Fruit fly (Drosophila melanogaster) whole organism, embryonic: ENCODE results near the gene CG7016.

ENCODE experiments used
- Awh ChIP-seq: fragments of 200-800 bp; sonication (Bioruptor generic); IDR thresholded peaks from 2 replicates; pipeline ENCODE4, ENCODE4 v1.3.6; 2022; ENCODE audit warnings: missing biosample characterization, missing genetic modification characterization
- CG10267 ChIP-seq: fragments of 200-800 bp; sonication (Bioruptor generic); optimal IDR thresholded peaks from 2 replicates; lab custom pipeline; 2018; ENCODE audit warnings: missing biosample characterization, mild to moderate bottlenecking, missing genetic modification characterization, moderate library complexity
- CG10565 ChIP-seq: fragments of 200-800 bp; sonication (Bioruptor generic); optimal IDR thresholded peaks from 3 replicates; lab custom pipeline; 2016; ENCODE audit warnings: missing biosample characterization, mild to moderate bottlenecking, missing genetic modification characterization
- CG11398 ChIP-seq: fragments of 200-800 bp; sonication (Bioruptor generic); optimal IDR thresholded peaks from 2 replicates; lab custom pipeline; 2016; ENCODE audit warnings: missing biosample characterization, missing genetic modification characterization
- CG11456 ChIP-seq: fragments of 200-800 bp; sonication (Bioruptor generic); IDR thresholded peaks from 3 replicates; pipeline ENCODE4 v1.3.6; 2022; ENCODE audit warnings: missing biosample characterization, missing genetic modification characterization
- CG11504 ChIP-seq: fragments of 200-800 bp; sonication (Bioruptor generic); optimal IDR thresholded peaks from 3 replicates; lab custom pipeline; 2019; ENCODE audit warnings: missing biosample characterization, mild to moderate bottlenecking, missing genetic modification characterization, moderate library complexity
- CG12071 ChIP-seq: fragments of 200-800 bp; sonication (Bioruptor generic); optimal IDR thresholded peaks from 3 replicates; lab custom pipeline; 2018; ENCODE audit warnings: missing biosample characterization, mild to moderate bottlenecking, missing genetic modification characterization
- CG12155 ChIP-seq: fragments of 200-800 bp; sonication (Bioruptor generic); optimal IDR thresholded peaks from 3 replicates; lab custom pipeline; 2016; ENCODE audit warnings: missing biosample characterization, missing genetic modification characterization
- CG13287 ChIP-seq: fragments of 200-800 bp; sonication (Bioruptor generic); IDR thresholded peaks from 2 replicates; pipeline ENCODE4 v1.3.6; 2022; ENCODE audit warnings: missing biosample characterization, missing genetic modification characterization; ENCODE audit not compliant: partially characterized antibody
- CG14014 ChIP-seq: fragments of 200-800 bp; sonication (Bioruptor generic); IDR thresholded peaks from 2 replicates; pipeline ENCODE4 v1.3.6; 2022; ENCODE audit warnings: missing biosample characterization, missing genetic modification characterization
- CG14860 ChIP-seq: fragments of 200-800 bp; sonication (Bioruptor generic); IDR thresholded peaks from 3 replicates; pipeline ENCODE4 v1.3.6; 2022; ENCODE audit warnings: missing biosample characterization, missing genetic modification characterization; ENCODE audit not compliant: partially characterized antibody
- CG15514 ChIP-seq: fragments of 200-800 bp; sonication (Bioruptor generic); optimal IDR thresholded peaks from 3 replicates; lab custom pipeline; 2017; ENCODE audit warnings: missing biosample characterization, missing genetic modification characterization, mild to moderate bottlenecking, moderate library complexity, missing genetic modification reagents
- CG17186 ChIP-seq: fragments of 200-800 bp; sonication (Bioruptor generic); optimal IDR thresholded peaks from 3 replicates; lab custom pipeline; 2017; ENCODE audit warnings: missing biosample characterization, missing genetic modification reagents, missing genetic modification characterization
- CG17829 ChIP-seq: fragments of 200-800 bp; optimal IDR thresholded peaks from 2 replicates; lab custom pipeline; 2019; ENCODE audit warnings: missing biosample characterization, mild to moderate bottlenecking, missing genetic modification characterization, moderate library complexity
- CG2202 ChIP-seq: fragments of 200-800 bp; sonication (Bioruptor generic); optimal IDR thresholded peaks from 2 replicates; lab custom pipeline; 2018; ENCODE audit warnings: missing biosample characterization, mild to moderate bottlenecking, missing genetic modification characterization
- CG32532 ChIP-seq: fragments of 200-800 bp; sonication (Bioruptor generic); IDR thresholded peaks from 2 replicates; pipeline ENCODE4 v1.3.6; 2022; ENCODE audit warnings: missing biosample characterization, missing genetic modification characterization
- CG3847 ChIP-seq: fragments of 200-800 bp; sonication (Bioruptor generic); IDR thresholded peaks from 2 replicates; pipeline ENCODE4 v1.3.6; 2022; ENCODE audit warnings: missing biosample characterization, missing genetic modification characterization
- CG4707 ChIP-seq: fragments of 200-800 bp; sonication (Bioruptor generic); optimal IDR thresholded peaks from 2 replicates; lab custom pipeline; 2018; ENCODE audit warnings: missing biosample characterization, mild to moderate bottlenecking, missing genetic modification characterization, moderate library complexity
- CG9437 ChIP-seq: fragments of 200-800 bp; sonication (Bioruptor generic); optimal IDR thresholded peaks from 2 replicates; lab custom pipeline; 2018; ENCODE audit warnings: missing biosample characterization, mild to moderate bottlenecking, missing genetic modification characterization
- CkIIα-i1 ChIP-seq: fragments of 200-800 bp; sonication (Bioruptor generic); IDR thresholded peaks from 2 replicates; pipeline ENCODE4 v1.3.6; 2022; ENCODE audit warnings: missing biosample characterization, missing genetic modification characterization
- ERR ChIP-seq: fragments of 200-800 bp; sonication (Bioruptor generic); optimal IDR thresholded peaks from 2 replicates; lab custom pipeline; 2016; ENCODE audit warnings: missing biosample characterization, missing genetic modification characterization
- Hmx ChIP-seq: fragments of 200-800 bp; sonication (Bioruptor generic); optimal IDR thresholded peaks from 2 replicates; lab custom pipeline; 2016; ENCODE audit warnings: missing biosample characterization, missing genetic modification characterization
- Hr3 ChIP-seq: fragments of 200-800 bp; sonication (Bioruptor generic); optimal IDR thresholded peaks from 3 replicates; lab custom pipeline; 2016; ENCODE audit warnings: missing biosample characterization, missing genetic modification characterization
- Hr51 ChIP-seq, 2 experiments: fragments of 200-800 bp; sonication (Bioruptor generic); optimal IDR thresholded peaks; 2 replicates in 1 of 2; 3 replicates in 1 of 2; lab custom pipeline; 2016 to 2018; ENCODE audit warnings: missing biosample characterization in 2 of 2, missing genetic modification characterization in 2 of 2, mild to moderate bottlenecking in 1 of 2, moderate library complexity in 1 of 2
- Lhr ChIP-seq: fragments of 200-800 bp; sonication (Bioruptor generic); optimal IDR thresholded peaks from 3 replicates; lab custom pipeline; 2017; ENCODE audit warnings: mild to moderate bottlenecking, missing biosample characterization, missing genetic modification reagents, missing genetic modification characterization
- Sin3A ChIP-seq: fragments of >200 bp; optimal IDR thresholded peaks from 2 replicates; lab custom pipeline; 2018
- Ssrp ChIP-seq: fragments of 200-800 bp; sonication (Bioruptor generic); optimal IDR thresholded peaks from 2 replicates; lab custom pipeline; 2018; ENCODE audit warnings: missing biosample characterization, mild to moderate bottlenecking, missing genetic modification characterization, moderate library complexity
- Tbp ChIP-seq: fragments of >200 bp; optimal IDR thresholded peaks from 2 replicates; lab custom pipeline; 2018; ENCODE audit warnings: missing biosample characterization, missing genetic modification characterization
- al ChIP-seq: fragments of 200-800 bp; sonication (Bioruptor generic); IDR thresholded peaks from 2 replicates; pipeline ENCODE4 v1.3.6; 2022; ENCODE audit warnings: missing biosample characterization, missing genetic modification characterization
- bigmax ChIP-seq: fragments of 200-800 bp; sonication (Bioruptor generic); optimal IDR thresholded peaks from 2 replicates; lab custom pipeline; 2018; ENCODE audit warnings: missing biosample characterization, mild to moderate bottlenecking, missing genetic modification characterization
- chn ChIP-seq: fragments of 200-800 bp; sonication (Bioruptor generic); optimal IDR thresholded peaks from 2 replicates; lab custom pipeline; 2016; ENCODE audit warnings: missing biosample characterization, missing genetic modification characterization
- dmrt99B ChIP-seq: fragments of 200-800 bp; sonication (Bioruptor generic); optimal IDR thresholded peaks from 2 replicates; lab custom pipeline; 2018; ENCODE audit warnings: missing biosample characterization, mild to moderate bottlenecking, missing genetic modification characterization, moderate library complexity
- dpn ChIP-seq, 2 experiments: fragments of 200-800 bp; sonication (Bioruptor generic); optimal IDR thresholded peaks; 3 replicates each; lab custom pipeline; 2016; ENCODE audit warnings: missing biosample characterization in 2 of 2, missing genetic modification characterization in 2 of 2
- fd3F ChIP-seq: fragments of 200-800 bp; sonication (Bioruptor generic); optimal IDR thresholded peaks from 2 replicates; lab custom pipeline; 2018; ENCODE audit warnings: missing biosample characterization, mild to moderate bottlenecking, missing genetic modification characterization, moderate library complexity
- luna ChIP-seq: fragments of 200-800 bp; sonication (Bioruptor generic); optimal IDR thresholded peaks from 2 replicates; lab custom pipeline; 2016; ENCODE audit warnings: missing biosample characterization, missing genetic modification characterization
- org-1 ChIP-seq: fragments of 200-800 bp; sonication (Bioruptor generic); optimal IDR thresholded peaks from 2 replicates; lab custom pipeline; 2017; ENCODE audit warnings: missing biosample characterization, missing genetic modification characterization
- pum ChIP-seq: fragments of 200-800 bp; sonication (Bioruptor generic); optimal IDR thresholded peaks from 2 replicates; lab custom pipeline; 2016; ENCODE audit warnings: missing biosample characterization, missing genetic modification characterization
- shn ChIP-seq: fragments of 200-800 bp; sonication (Bioruptor generic); optimal IDR thresholded peaks from 3 replicates; lab custom pipeline; 2016; ENCODE audit warnings: missing biosample characterization, missing genetic modification characterization
- sima ChIP-seq: fragments of 200-800 bp; sonication (Bioruptor generic); optimal IDR thresholded peaks from 2 replicates; lab custom pipeline; 2016; ENCODE audit warnings: missing biosample characterization, missing genetic modification characterization

Gene CG7016

DNA sequence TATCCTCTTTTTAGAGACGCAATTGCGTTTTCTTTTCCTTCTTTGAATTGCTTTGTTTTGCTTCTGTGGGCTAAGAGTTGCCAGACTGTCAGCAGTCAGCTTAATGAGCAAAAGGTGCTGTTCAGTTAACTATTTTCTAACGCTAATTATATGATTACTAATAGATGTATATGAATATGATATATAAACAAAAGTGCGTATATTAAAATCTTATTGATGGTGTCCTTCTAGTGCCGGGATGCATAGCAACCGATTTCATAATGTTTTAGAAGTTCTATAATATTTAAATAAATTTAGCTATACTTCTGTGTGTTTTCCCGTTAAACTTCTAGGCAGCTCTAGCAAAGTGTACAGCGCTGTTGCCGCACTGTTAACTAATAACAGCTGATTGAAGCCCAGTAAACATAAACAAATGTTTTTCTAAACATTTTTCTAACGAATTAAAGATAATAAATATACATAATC lies 32.8 kb upstream of the CG7016 start, which contains the start of the genes Kaz and CG43273 (continued):
- TF ChIP-seq CG17186 (GFP tag; lab: Kevin White, UChicago), result peak; percentile 44
- TF ChIP-seq CG12071 (GFP tag; lab: Kevin White, UChicago), result no peak
- peak; percentile 61 for TF ChIP-seq CG12155 (GFP tag; lab: Kevin White, UChicago)
- TF ChIP-seq CG2202 (tag; lab: Kevin White, UChicago), result peak; percentile 12
- TF ChIP-seq CG13287 (GFP tag; lab: Robert Waterston, UW), result peak; percentile 22; the same call in 1 of the 2 replicates
- TF ChIP-seq org-1 (GFP tag; lab: Kevin White, UChicago), result no peak
- TF ChIP-seq CG3847 (GFP tag; lab: Robert Waterston, UW), result peak; percentile 75
- peak; percentile 37 for TF ChIP-seq CG15514 (GFP tag; lab: Kevin White, UChicago)
- TF ChIP-seq CG11398 (GFP tag; lab: Kevin White, UChicago), result no peak
- no peak for TF ChIP-seq CG4707
- TF ChIP-seq dpn (GFP tag; optimal IDR thresholded peaks at IDR 0.05; lab: Kevin White, UChicago), result peak in 1 of 2 experiments; percentile 68
- TF ChIP-seq Hr51 (GFP tag; optimal IDR thresholded peaks at IDR 0.05; lab: Kevin White, UChicago), result peak in 1 of 2 experiments; percentile 13
- TF ChIP-seq Sin3A (lab: Kevin White, UChicago), result peak; percentile 43
- TF ChIP-seq CG32532 (GFP tag; lab: Robert Waterston, UW), result peak; percentile 64
- TF ChIP-seq CG10267 (tag; lab: Kevin White, UChicago), result peak; percentile 68
- TF ChIP-seq al (GFP tag; lab: Robert Waterston, UW), result peak; percentile 36; the same call in 1 of the 2 replicates
- TF ChIP-seq Awh (GFP tag; lab: Robert Waterston, UW), result no peak
- no peak for TF ChIP-seq CG11504 (tag; lab: Kevin White, UChicago)
- peak; percentile 17 for TF ChIP-seq chn (GFP tag; lab: Kevin White, UChicago)
- peak; percentile 33 for TF ChIP-seq fd3F (GFP tag; lab: Kevin White, UChicago)
- peak; percentile 48 for TF ChIP-seq Hr3 (GFP tag; lab: Kevin White, UChicago)
- no peak for TF ChIP-seq sima (GFP tag; lab: Kevin White, UChicago)
- peak; percentile 66 for TF ChIP-seq Ssrp (tag; lab: Kevin White, UChicago)
- TF ChIP-seq luna, result no peak
- no peak for TF ChIP-seq Lhr (GFP tag; lab: Kevin White, UChicago)
- TF ChIP-seq dmrt99B (tag; lab: Kevin White, UChicago), result no peak
- TF ChIP-seq, all 482 proteins: peak for 144

DNA sequence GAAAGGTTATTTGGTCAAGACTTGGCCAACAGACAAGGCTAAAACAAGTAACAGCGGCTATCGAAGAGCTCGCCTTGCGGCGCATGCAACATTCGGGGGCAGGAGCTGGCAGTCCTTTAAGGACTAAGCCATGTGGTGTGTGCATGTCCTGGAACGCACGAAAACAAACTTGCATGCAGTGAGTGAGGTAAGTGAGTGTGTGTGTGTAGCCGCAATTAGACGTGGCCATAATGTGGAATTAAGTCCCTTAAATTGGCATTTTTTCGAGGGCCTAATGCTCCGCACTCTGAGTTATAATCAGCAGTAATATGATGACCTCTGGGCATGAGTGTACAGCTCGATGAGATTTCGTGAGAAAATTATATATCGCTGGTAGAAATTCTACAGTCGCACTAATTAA lies 29.1 kb upstream of the CG7016 start, which contains the start of gene sosie:
Gene sosie (plus strand): TSS at position 301 of the 400 bp plus-strand sequence.
- TF ChIP-seq Tbp (no peak), shn (GFP tag; lab: Kevin White, UChicago) (no peak), CG14014 (GFP tag; lab: Robert Waterston, UW) (no peak), Hmx (GFP tag; lab: Kevin White, UChicago) (no peak), CG11456 (GFP tag; lab: Robert Waterston, UW) (no peak), CG9437 (GFP tag; lab: Kevin White, UChicago) (no peak), CG17829 (tag; lab: Kevin White, UChicago) (no peak), pum (GFP tag; lab: Kevin White, UChicago) (no peak), bigmax (GFP tag; lab: Kevin White, UChicago) (no peak), CkIIα-i1 (GFP tag; lab: Robert Waterston, UW) (no peak), ERR (no peak), CG10565 (GFP tag; lab: Kevin White, UChicago) (no peak), CG14860 (GFP tag; lab: Robert Waterston, UW) (no peak)
